Worm (Caenorhabditis elegans): ENCODE results near the gene C25F6.8.

DNA sequence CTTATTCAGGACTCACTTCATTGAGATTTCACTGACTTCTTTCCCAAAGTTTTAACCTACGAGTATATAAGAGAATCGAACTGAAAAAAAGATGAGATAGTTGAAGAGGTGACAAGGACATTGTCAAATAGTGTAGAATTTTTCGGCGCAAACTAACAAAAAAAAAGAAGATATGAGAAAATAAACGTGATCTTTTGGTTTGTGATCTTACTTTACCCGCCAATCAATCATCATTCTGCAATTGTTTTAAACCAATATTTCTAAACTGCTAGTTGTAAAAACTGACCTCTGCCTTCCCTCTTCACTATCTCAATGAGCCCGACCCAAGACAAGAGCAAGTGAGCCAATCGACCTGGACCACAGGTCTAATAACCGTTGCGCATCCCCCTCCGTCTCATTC is 18.1 kb downstream of the C25F6.8 start:
- TF ChIP-seq tbx-7 (tag; optimal IDR thresholded peaks at IDR 0.05) (no peak), syd-9 (tag; optimal IDR thresholded peaks at IDR 0.05) (no peak), pha-4 (tag; optimal IDR thresholded peaks at IDR 0.05) (no peak), fkh-10 (GFP tag; optimal IDR thresholded peaks at IDR 0.05) (no peak), ceh-9 (tag; optimal IDR thresholded peaks at IDR 0.05) (no peak), pqm-1 (tag; optimal IDR thresholded peaks at IDR 0.05) (no peak), nhr-11 (tag; optimal IDR thresholded peaks at IDR 0.05) (no peak), ama-1 (optimal IDR thresholded peaks at IDR 0.05) (no peak)
